Fruit fly (Drosophila melanogaster): ENCODE measurements around the gene Jon25Biii.

Jon25Biii gene

dm6 chr2L:4945300-4945699, 5.3 kb downstream of the Jon25Biii start, which contains the start of the genes mRpL24 and betaggt-I (continued):
- no peak for TF ChIP-seq HLH4C (GFP tag; IDR thresholded peaks at IDR 0.05; ENCODE audit: partially characterized antibody)
- TF ChIP-seq bigmax (GFP tag; optimal IDR thresholded peaks at IDR 0.05), result no peak
- peak; percentile 89 for TF ChIP-seq onecut (GFP tag; IDR thresholded peaks at IDR 0.05)
- peak; percentile 92 for TF ChIP-seq CG33557 (GFP tag; optimal IDR thresholded peaks at IDR 0.05)
- TF ChIP-seq CG14860 (GFP tag; IDR thresholded peaks at IDR 0.05; ENCODE audit: partially characterized antibody), result 0 out of 3 replicates have a peak, but pooled peaks have one; percentile 7
- peak; percentile 97 for TF ChIP-seq Ssrp (tag; optimal IDR thresholded peaks at IDR 0.05)
- TF ChIP-seq CG7928 (GFP tag; optimal IDR thresholded peaks at IDR 0.05), result peak; percentile 77
- peak; percentile 87 for TF ChIP-seq CG8281 (tag; optimal IDR thresholded peaks at IDR 0.05)
- peak; percentile 25 for TF ChIP-seq Dp (GFP tag; optimal IDR thresholded peaks at IDR 0.05)
- peak; percentile 98 for TF ChIP-seq CG17328 (GFP tag; IDR thresholded peaks at IDR 0.05)
- TF ChIP-seq insv (GFP tag; optimal IDR thresholded peaks at IDR 0.05), result peak in 1 of 2 experiments; percentile 73
- peak; percentile 95 for TF ChIP-seq CG4424 (GFP tag; optimal IDR thresholded peaks at IDR 0.05)
- TF ChIP-seq Ets65A (GFP tag), result peak; percentile 94
- TF ChIP-seq CG2199 (GFP tag; IDR thresholded peaks at IDR 0.05), result peak; percentile 97
- peak; percentile 94 for TF ChIP-seq wdn (GFP tag; IDR thresholded peaks at IDR 0.05)
- no peak for TF ChIP-seq Kr (GFP tag; optimal IDR thresholded peaks at IDR 0.05)
- peak; percentile 86 for TF ChIP-seq schlank (tag; optimal IDR thresholded peaks at IDR 0.05)
- TF ChIP-seq Lhr (GFP tag; optimal IDR thresholded peaks at IDR 0.05), result peak; percentile 77
- peak; percentile 95 for TF ChIP-seq trem (tag; optimal IDR thresholded peaks at IDR 0.05)
- TF ChIP-seq Ets97D (GFP tag; optimal IDR thresholded peaks at IDR 0.05), result peak; percentile 61
- peak; percentile 93 for TF ChIP-seq CG9215 (GFP tag; IDR thresholded peaks at IDR 0.05)
- TF ChIP-seq pan (optimal IDR thresholded peaks at IDR 0.05), result no peak
- TF ChIP-seq pan (GFP tag; optimal IDR thresholded peaks at IDR 0.05 in 1 of 2, IDR thresholded peaks at IDR 0.05 in 1 of 2), result peak in 1 of 2 experiments; percentile 99
- TF ChIP-seq CG1024 (GFP tag; IDR thresholded peaks at IDR 0.05), result peak; percentile 91
- no peak for TF ChIP-seq CG15479 (GFP tag; optimal IDR thresholded peaks at IDR 0.05)
- TF ChIP-seq Dek (tag; optimal IDR thresholded peaks at IDR 0.05), result peak; percentile 97
- peak; percentile 92 for TF ChIP-seq CG18476 (GFP tag; optimal IDR thresholded peaks at IDR 0.05)
- peak; percentile 90 for TF ChIP-seq CG13123 (GFP tag; optimal IDR thresholded peaks at IDR 0.05)
- peak; percentile 79 for TF ChIP-seq Vsx1 (GFP tag; optimal IDR thresholded peaks at IDR 0.05)
- peak; percentile 89 for TF ChIP-seq CG7271 (tag; optimal IDR thresholded peaks at IDR 0.05)
- TF ChIP-seq ATbp (GFP tag; optimal IDR thresholded peaks at IDR 0.05), result peak; percentile 89
- no peak for TF ChIP-seq CG14965 (GFP tag; optimal IDR thresholded peaks at IDR 0.05; ENCODE audit: borderline replicate concordance)
- TF ChIP-seq Nf-YC (tag; optimal IDR thresholded peaks at IDR 0.05), result peak; percentile 89
- peak; percentile 64; the same call in 1 of the 2 replicates for TF ChIP-seq CkIIα-i1 (GFP tag; IDR thresholded peaks at IDR 0.05)
- peak; percentile 86 for TF ChIP-seq CG7357 (GFP tag; IDR thresholded peaks at IDR 0.05)
- TF ChIP-seq CG34224 (GFP tag; IDR thresholded peaks at IDR 0.05; ENCODE audit: partially characterized antibody), result no peak
- peak; percentile 62 for TF ChIP-seq CG1792 (GFP tag; optimal IDR thresholded peaks at IDR 0.05)
- TF ChIP-seq CG2712 (tag; optimal IDR thresholded peaks at IDR 0.05), result peak; percentile 98
- TF ChIP-seq gce (GFP tag; IDR thresholded peaks at IDR 0.05), result peak; percentile 96
- TF ChIP-seq run (tag; optimal IDR thresholded peaks at IDR 0.05), result peak; percentile 88
- TF ChIP-seq ind (GFP tag; optimal IDR thresholded peaks at IDR 0.05), result peak; percentile 94
- TF ChIP-seq CG8944 (GFP tag; optimal IDR thresholded peaks at IDR 0.05), result peak; percentile 75
- TF ChIP-seq stc (GFP tag; IDR thresholded peaks at IDR 0.05), result peak; percentile 97
- peak; percentile 44 for TF ChIP-seq da (GFP tag; optimal IDR thresholded peaks at IDR 0.05)
- TF ChIP-seq CG12659 (GFP tag; optimal IDR thresholded peaks at IDR 0.05), result peak; percentile 98
- TF ChIP-seq CG12071 (GFP tag; optimal IDR thresholded peaks at IDR 0.05), result peak; percentile 78
- TF ChIP-seq CG18262 (tag; optimal IDR thresholded peaks at IDR 0.05), result peak; percentile 97
- TF ChIP-seq Neu2 (GFP tag; optimal IDR thresholded peaks at IDR 0.05; ENCODE audit: borderline replicate concordance), result no peak
- peak; percentile 98 for TF ChIP-seq CG30403 (GFP tag; optimal IDR thresholded peaks at IDR 0.05)
- TF ChIP-seq CG8478 (optimal IDR thresholded peaks at IDR 0.05), result no peak
- TF ChIP-seq disco-r (GFP tag; optimal IDR thresholded peaks at IDR 0.05), result peak; percentile 53
